Fruit fly (Drosophila melanogaster) whole organism, pupa: Measurements from ENCODE around the gene Sec13.

ENCODE experiments used
- CG10348 ChIP-seq: fragments of 200-800 bp; sonication (Bioruptor generic); IDR thresholded peaks from 2 replicates; pipeline ENCODE4 v1.3.6; 2022; ENCODE audit warnings: missing biosample characterization, missing genetic modification characterization
- CG12605 ChIP-seq: fragments of 200-800 bp; sonication (Bioruptor generic); IDR thresholded peaks from 2 replicates; pipeline ENCODE4 v1.3.6; 2022; ENCODE audit warnings: missing biosample characterization, missing genetic modification characterization
- CG13204 ChIP-seq: fragments of 200-800 bp; sonication (Bioruptor generic); optimal IDR thresholded peaks from 2 replicates; lab custom pipeline; 2018; ENCODE audit warnings: missing biosample characterization, mild to moderate bottlenecking, missing genetic modification characterization, moderate library complexity
- CG17806 ChIP-seq: fragments of 200-800 bp; sonication (Bioruptor generic); optimal IDR thresholded peaks from 2 replicates; lab custom pipeline; 2018; ENCODE audit warnings: missing biosample characterization, mild to moderate bottlenecking, missing genetic modification characterization, moderate library complexity
- CG8301 ChIP-seq: fragments of 200-800 bp; sonication (Bioruptor generic); optimal IDR thresholded peaks from 2 replicates; lab custom pipeline; 2018; ENCODE audit warnings: missing biosample characterization, mild to moderate bottlenecking, missing genetic modification characterization
- EcR ChIP-seq: fragments of 200-800 bp; sonication (Bioruptor generic); optimal IDR thresholded peaks from 3 replicates; lab custom pipeline; 2019; ENCODE audit warnings: missing biosample characterization, missing genetic modification characterization, mild to moderate bottlenecking, moderate library complexity, missing genetic modification reagents
- Ets98B ChIP-seq: fragments of 200-800 bp; sonication (Bioruptor generic); IDR thresholded peaks from 2 replicates; pipeline ENCODE4 v1.3.6; 2022; ENCODE audit warnings: missing biosample characterization, missing genetic modification characterization
- Pif1B ChIP-seq: fragments of 200-800 bp; sonication (Bioruptor generic); optimal IDR thresholded peaks from 3 replicates; lab custom pipeline; 2016; ENCODE audit warnings: missing biosample characterization, missing genetic modification characterization
- Snoo ChIP-seq: fragments of 200-800 bp; sonication (Bioruptor generic); optimal IDR thresholded peaks from 3 replicates; lab custom pipeline; 2017; ENCODE audit warnings: missing biosample characterization, mild to moderate bottlenecking, missing genetic modification characterization, inconsistent platforms
- gl ChIP-seq: fragments of 200-800 bp; sonication (Bioruptor generic); optimal IDR thresholded peaks from 2 replicates; lab custom pipeline; 2018; ENCODE audit warnings: missing biosample characterization, mild to moderate bottlenecking, missing genetic modification characterization

- TF ChIP-seq Pif1B (GFP tag; lab: Kevin White, UChicago) (no peak), CG8301 (no peak), CG10348 (GFP tag; lab: Robert Waterston, UW) (no peak), CG12605 (no peak), gl (tag; lab: Kevin White, UChicago) (no peak), EcR (GFP tag; lab: Kevin White, UChicago) (no peak), Ets98B (GFP tag; lab: Robert Waterston, UW) (no peak), CG13204 (GFP tag; lab: Kevin White, UChicago) (no peak), Snoo (tag; lab: Kevin White, UChicago) (no peak), CG17806 (tag; lab: Kevin White, UChicago) (no peak)
These were observed 24.2 kb upstream of the Sec13 start for dm6 chr3R:23331865-23332367.
